Worm (Caenorhabditis elegans) whole organism, late embryonic: Measurements from ENCODE around the gene col-71.

ENCODE experiments used
- C38D4.7 ChIP-seq: fragments of 200-800 bp; sonication (Bioruptor generic); optimal IDR thresholded peaks from 2 replicates; lab custom pipeline; 2018; ENCODE audit warnings: mild to moderate bottlenecking, missing genetic modification characterization, moderate library complexity, missing compliant biosample characterization
- F13H6.1 ChIP-seq: sonication (generic microtip); optimal IDR thresholded peaks from 2 replicates; lab custom pipeline; 2016; ENCODE audit warnings: missing genetic modification characterization, missing compliant biosample characterization
- K09A11.1 ChIP-seq: sonication (generic microtip); optimal IDR thresholded peaks from 2 replicates; lab custom pipeline; 2017; ENCODE audit warnings: antibody characterized with exemption, mild to moderate bottlenecking, missing genetic modification characterization, missing compliant biosample characterization; ENCODE audit not compliant: insufficient read depth
- T23F11.4 ChIP-seq: fragments of 200-800 bp; sonication (Bioruptor generic); optimal IDR thresholded peaks from 2 replicates; lab custom pipeline; 2018; ENCODE audit warnings: mild to moderate bottlenecking, missing genetic modification characterization, missing compliant biosample characterization
- Y22D7AL.16 ChIP-seq: sonication (generic microtip); optimal IDR thresholded peaks from 2 replicates; lab custom pipeline; 2016; ENCODE audit warnings: missing genetic modification characterization, missing compliant biosample characterization
- ahr-1 ChIP-seq: sonication (generic microtip); optimal IDR thresholded peaks from 2 replicates; lab custom pipeline; 2016; ENCODE audit warnings: missing genetic modification characterization, missing compliant biosample characterization
- ceh-14 ChIP-seq: sonication (generic microtip); optimal IDR thresholded peaks from 2 replicates; lab custom pipeline; 2016; ENCODE audit warnings: missing genotype, missing genetic modification characterization, missing compliant biosample characterization
- ceh-18 ChIP-seq: sonication (generic microtip); optimal IDR thresholded peaks from 2 replicates; lab custom pipeline; 2016; ENCODE audit warnings: missing genetic modification characterization, missing compliant biosample characterization
- ceh-2 ChIP-seq: sonication (generic microtip); optimal IDR thresholded peaks from 2 replicates; lab custom pipeline; 2016; ENCODE audit warnings: missing genotype, missing genetic modification characterization, missing compliant biosample characterization
- ceh-22 ChIP-seq: sonication (generic microtip); optimal IDR thresholded peaks from 2 replicates; lab custom pipeline; 2017; ENCODE audit warnings: missing biosample characterization, missing genetic modification characterization
- ceh-30 ChIP-seq: fragments of 150-350 bp; optimal IDR thresholded peaks from 2 replicates; lab custom pipeline; 2014; ENCODE audit warnings: missing biosample characterization, missing genetic modification characterization
- ceh-31 ChIP-seq: sonication (generic microtip); optimal IDR thresholded peaks from 2 replicates; lab custom pipeline; 2016; ENCODE audit warnings: missing genetic modification characterization, missing compliant biosample characterization
- ceh-34 ChIP-seq: sonication (generic microtip); optimal IDR thresholded peaks from 2 replicates; lab custom pipeline; 2016; ENCODE audit warnings: mild to moderate bottlenecking, missing genetic modification characterization, missing compliant biosample characterization
- ceh-45 ChIP-seq: fragments of 200-800 bp; sonication (Bioruptor generic); IDR thresholded peaks from 2 replicates; pipeline ENCODE4 v1.3.6; 2022; ENCODE audit warnings: missing genetic modification reagents, missing genetic modification characterization, missing compliant biosample characterization
- dmd-4 ChIP-seq: sonication (generic microtip); optimal IDR thresholded peaks from 2 replicates; lab custom pipeline; 2016; ENCODE audit warnings: borderline replicate concordance, missing genetic modification characterization, missing compliant biosample characterization
- dve-1 ChIP-seq: sonication (generic microtip); optimal IDR thresholded peaks from 2 replicates; lab custom pipeline; 2017; ENCODE audit warnings: antibody characterized with exemption, mild to moderate bottlenecking, missing genetic modification characterization, missing compliant biosample characterization
- elt-4 ChIP-seq: sonication (generic microtip); optimal IDR thresholded peaks from 2 replicates; lab custom pipeline; 2016; ENCODE audit warnings: missing genetic modification characterization, missing compliant biosample characterization
- ets-4 ChIP-seq: sonication (generic microtip); optimal IDR thresholded peaks from 2 replicates; lab custom pipeline; 2016; ENCODE audit warnings: missing genetic modification characterization, missing compliant biosample characterization
- fkh-6 ChIP-seq: sonication (generic microtip); optimal IDR thresholded peaks from 2 replicates; lab custom pipeline; 2016; ENCODE audit warnings: missing genetic modification characterization, missing compliant biosample characterization
- hlh-15 ChIP-seq: sonication (generic microtip); optimal IDR thresholded peaks from 2 replicates; lab custom pipeline; 2016; ENCODE audit warnings: missing genetic modification characterization, missing compliant biosample characterization
- hlh-30 ChIP-seq: sonication (generic microtip); optimal IDR thresholded peaks from 2 replicates; lab custom pipeline; 2017; ENCODE audit warnings: antibody characterized with exemption, missing genetic modification characterization, missing compliant biosample characterization; ENCODE audit not compliant: insufficient read depth
- lim-6 ChIP-seq: sonication (generic microtip); optimal IDR thresholded peaks from 2 replicates; lab custom pipeline; 2016; ENCODE audit warnings: missing genetic modification characterization, missing compliant biosample characterization
- madf-2 ChIP-seq: sonication (generic microtip); optimal IDR thresholded peaks from 2 replicates; lab custom pipeline; 2017; ENCODE audit warnings: missing genetic modification characterization, missing compliant biosample characterization
- mec-3 ChIP-seq: sonication (generic microtip); optimal IDR thresholded peaks from 2 replicates; lab custom pipeline; 2016; ENCODE audit warnings: borderline replicate concordance, missing genetic modification characterization, missing compliant biosample characterization
- nfya-1 ChIP-seq: sonication (generic microtip); optimal IDR thresholded peaks from 2 replicates; lab custom pipeline; 2017; ENCODE audit warnings: missing genetic modification characterization, mild to moderate bottlenecking, missing compliant biosample characterization, antibody characterized with exemption, moderate library complexity
- nhr-11 ChIP-seq: fragments of 150-350 bp; optimal IDR thresholded peaks from 2 replicates; lab custom pipeline; 2014; ENCODE audit warnings: missing biosample characterization, missing genetic modification characterization
- nhr-232 ChIP-seq: sonication (generic microtip); optimal IDR thresholded peaks from 2 replicates; lab custom pipeline; 2016; ENCODE audit warnings: missing genetic modification characterization, missing compliant biosample characterization
- npax-4 ChIP-seq: sonication (generic microtip); optimal IDR thresholded peaks from 2 replicates; lab custom pipeline; 2016; ENCODE audit warnings: missing genetic modification characterization, missing compliant biosample characterization
- pag-3 ChIP-seq: sonication (generic microtip); optimal IDR thresholded peaks from 2 replicates; lab custom pipeline; 2016; ENCODE audit warnings: missing compliant biosample characterization, missing genetic modification characterization, borderline replicate concordance
- pat-9 ChIP-seq: fragments of 200-800 bp; sonication (Bioruptor generic); optimal IDR thresholded peaks from 2 replicates; lab custom pipeline; 2018; ENCODE audit warnings: mild to moderate bottlenecking, missing genetic modification characterization, moderate library complexity, missing compliant biosample characterization
- pax-1 ChIP-seq: fragments of 150-350 bp; optimal IDR thresholded peaks from 2 replicates; lab custom pipeline; 2014; ENCODE audit warnings: missing biosample characterization, missing genetic modification characterization
- pha-2 ChIP-seq: sonication (generic microtip); optimal IDR thresholded peaks from 2 replicates; lab custom pipeline; 2017; ENCODE audit warnings: mild to moderate bottlenecking, missing genetic modification characterization, missing compliant biosample characterization
- pha-4 ChIP-seq: fragments of 150-350 bp; optimal IDR thresholded peaks from 2 replicates; lab custom pipeline; 2018; ENCODE audit warnings: missing biosample characterization, missing genetic modification reagents, missing genetic modification characterization
- pqm-1 ChIP-seq: sonication (generic microtip); optimal IDR thresholded peaks from 2 replicates; lab custom pipeline; 2016; ENCODE audit warnings: missing genetic modification characterization, missing compliant biosample characterization
- pros-1 ChIP-seq: fragments of 150-350 bp; optimal IDR thresholded peaks from 2 replicates; lab custom pipeline; 2014; ENCODE audit warnings: missing biosample characterization, missing genetic modification reagents, missing genetic modification characterization
- ref-2 ChIP-seq: sonication (generic microtip); optimal IDR thresholded peaks from 2 replicates; lab custom pipeline; 2016; ENCODE audit warnings: missing genetic modification characterization, missing compliant biosample characterization
- rnt-1 ChIP-seq: sonication (generic microtip); optimal IDR thresholded peaks from 2 replicates; lab custom pipeline; 2016; ENCODE audit warnings: missing genetic modification characterization, missing compliant biosample characterization
- sdc-2 ChIP-seq: sonication (generic microtip); optimal IDR thresholded peaks from 2 replicates; lab custom pipeline; 2016; ENCODE audit warnings: missing genotype, missing genetic modification characterization, missing compliant biosample characterization
- sox-2 ChIP-seq: fragments of 200-800 bp; sonication (Bioruptor generic); IDR thresholded peaks from 2 replicates; pipeline ENCODE4 v1.3.6; 2022; ENCODE audit warnings: missing genetic modification reagents, missing genetic modification characterization, missing compliant biosample characterization
- sox-4 ChIP-seq: sonication (generic microtip); optimal IDR thresholded peaks from 2 replicates; lab custom pipeline; 2017; ENCODE audit warnings: mild to moderate bottlenecking, missing genetic modification characterization, inconsistent platforms, missing compliant biosample characterization
- tbx-2 ChIP-seq: sonication (generic microtip); optimal IDR thresholded peaks from 2 replicates; lab custom pipeline; 2016; ENCODE audit warnings: missing genetic modification characterization, missing compliant biosample characterization
- unc-42 ChIP-seq: sonication (generic microtip); optimal IDR thresholded peaks from 2 replicates; lab custom pipeline; 2016; ENCODE audit warnings: missing genotype, missing genetic modification characterization, missing compliant biosample characterization
- zip-5 ChIP-seq: sonication (generic microtip); optimal IDR thresholded peaks from 2 replicates; lab custom pipeline; 2016; ENCODE audit warnings: missing genetic modification characterization, missing compliant biosample characterization
- ztf-16 ChIP-seq: sonication (generic microtip); optimal IDR thresholded peaks from 2 replicates; lab custom pipeline; 2017; ENCODE audit warnings: missing genetic modification characterization, missing compliant biosample characterization

Gene col-71

DNA sequence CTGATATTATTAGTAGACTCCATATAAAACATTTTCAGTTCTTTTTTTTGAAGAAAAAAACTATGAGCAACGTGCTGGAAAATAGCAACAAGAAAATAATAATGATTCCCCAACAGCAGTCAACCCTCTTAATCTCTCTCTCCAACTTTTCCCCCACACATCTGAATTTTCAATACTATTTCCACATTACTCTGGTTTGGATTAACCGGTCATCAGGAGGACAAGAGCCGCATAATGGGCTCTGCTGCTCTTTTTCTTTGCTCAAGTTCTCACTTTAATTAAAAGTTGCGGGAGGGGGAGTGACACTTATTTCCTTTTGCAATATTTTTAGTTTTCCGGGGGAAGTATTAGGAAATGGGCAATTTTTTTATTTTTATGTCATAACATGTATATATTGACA, 25.1 kb upstream of the col-71 start:
- TF ChIP-seq lim-6 (tag; lab: Kevin White, UChicago) (peak; percentile 17), ceh-14 (tag; lab: Kevin White, UChicago) (peak; percentile 67), Y22D7AL.16 (no peak)

ce11 chrII:3524097-3524496, 21.7 kb upstream of the col-71 start, which contains the start of gene col-72:
col-72 (minus strand) TSS chrII:3524197.
- TF ChIP-seq ceh-31 (tag; lab: Kevin White, UChicago) (no peak), C38D4.7 (GFP tag; lab: Kevin White, UChicago) (no peak), rnt-1 (tag; lab: Kevin White, UChicago) (no peak), ceh-45 (no peak), nfya-1 (tag; lab: Kevin White, UChicago) (no peak), fkh-6 (tag; lab: Kevin White, UChicago) (no peak), ceh-14 (tag; lab: Kevin White, UChicago) (no peak), elt-4 (tag; lab: Kevin White, UChicago) (no peak), F13H6.1 (tag; lab: Kevin White, UChicago) (no peak), madf-2 (tag; lab: Kevin White, UChicago) (no peak), Y22D7AL.16 (no peak), sdc-2 (no peak), ztf-16 (tag; lab: Kevin White, UChicago) (no peak), hlh-30 (tag; lab: Kevin White, UChicago) (no peak)

DNA sequence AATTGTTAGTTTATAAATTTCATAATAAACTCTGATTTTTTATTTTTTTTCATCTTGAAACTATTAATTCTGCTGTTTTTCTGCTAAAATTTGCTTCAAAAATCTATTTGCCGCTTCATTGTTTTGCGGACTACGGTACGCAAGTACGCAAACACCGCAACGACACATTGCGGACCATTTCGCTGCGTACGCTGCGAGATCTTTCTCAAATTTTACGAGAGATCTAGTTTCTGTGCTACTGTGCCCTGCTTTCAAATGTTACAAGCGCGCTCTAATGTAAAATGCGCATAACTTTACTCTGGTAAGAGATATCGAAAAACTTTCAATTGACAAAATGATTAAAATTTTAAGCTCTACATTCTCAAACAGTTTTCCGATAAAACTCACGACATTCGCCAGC, 21.2 kb upstream of the col-71 start:
- peak; percentile 41 for TF ChIP-seq ceh-18
- TF ChIP-seq unc-42: peak; percentile 27
- TF ChIP-seq ceh-31 (tag; lab: Kevin White, UChicago): peak; percentile 13
- TF ChIP-seq sox-2 (GFP tag; lab: Robert Waterston, UW): peak; percentile 41; the same call in 1 of the 2 replicates
- peak; percentile 81 for TF ChIP-seq ceh-34 (tag; lab: Kevin White, UChicago)
- TF ChIP-seq nfya-1 (tag; lab: Kevin White, UChicago): peak; percentile 50
- TF ChIP-seq tbx-2 (tag; lab: Kevin White, UChicago): peak; percentile 18

DNA sequence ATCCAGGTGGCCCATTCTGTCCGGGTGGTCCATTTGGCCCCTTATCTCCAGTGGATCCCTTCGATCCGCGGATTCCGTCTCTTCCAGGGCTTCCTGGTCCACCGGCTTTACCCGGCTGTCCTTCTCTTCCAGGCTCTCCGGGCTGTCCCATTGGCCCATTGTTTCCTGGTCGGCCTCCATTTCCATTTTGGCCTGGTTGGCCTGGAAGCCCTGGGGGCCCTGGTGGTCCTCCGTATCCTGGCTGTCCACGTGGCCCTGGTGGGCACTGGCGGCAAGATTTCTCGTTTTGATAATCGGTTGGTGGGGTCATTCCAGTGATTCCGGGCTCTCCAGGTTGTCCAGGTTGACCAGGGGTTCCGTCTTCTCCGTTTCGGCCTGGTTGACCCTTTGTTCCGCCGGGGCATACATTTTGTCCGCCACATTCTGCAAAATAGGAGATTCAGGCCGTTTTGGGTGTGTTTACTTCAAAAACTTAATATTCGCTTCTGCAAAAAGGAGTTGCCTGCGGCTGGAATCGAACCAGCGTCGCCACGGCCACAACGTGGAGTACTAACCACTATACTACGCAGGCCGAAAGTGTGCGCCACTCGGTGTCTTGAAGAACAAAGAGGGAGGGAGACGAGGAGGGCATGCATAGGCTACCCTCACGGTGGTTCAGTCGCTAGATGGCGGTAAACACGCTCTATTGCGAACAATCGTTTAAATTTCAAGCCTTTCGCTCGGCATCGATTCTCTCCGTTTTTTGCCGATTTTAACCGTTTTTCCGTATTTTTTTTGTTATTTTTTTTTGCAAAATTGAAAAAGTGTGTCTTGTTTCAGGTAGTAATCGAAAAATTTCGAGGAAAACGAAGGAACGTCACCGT, 18.8 kb upstream of the col-71 start, which contains the start of gene W09G10.9:
W09G10.9 (plus strand) TSS at position 813 of the 863 bp plus-strand sequence.
- TF ChIP-seq ceh-30 (tag; lab: Kevin White, UChicago): no peak
- TF ChIP-seq elt-4 (tag; lab: Kevin White, UChicago): no peak
- TF ChIP-seq K09A11.1 (tag; lab: Kevin White, UChicago): peak; percentile 26
- TF ChIP-seq pat-9 (tag; lab: Kevin White, UChicago): peak; percentile 73
- no peak for TF ChIP-seq pros-1 (tag; lab: Kevin White, UChicago)
- peak; percentile 70 for TF ChIP-seq dmd-4 (tag; lab: Kevin White, UChicago)
- peak; percentile 59 for TF ChIP-seq ceh-22
- TF ChIP-seq mec-3 (tag; lab: Kevin White, UChicago): no peak
- TF ChIP-seq pha-2 (tag; lab: Kevin White, UChicago): peak; percentile 77
- TF ChIP-seq npax-4 (tag; lab: Kevin White, UChicago): peak; percentile 40
- TF ChIP-seq pag-3: no peak
- TF ChIP-seq F13H6.1 (tag; lab: Kevin White, UChicago): no peak
- peak; percentile 65 for TF ChIP-seq ref-2 (tag; lab: Kevin White, UChicago)
- peak; percentile 66 for TF ChIP-seq fkh-6 (tag; lab: Kevin White, UChicago)
- no peak for TF ChIP-seq ets-4 (tag; lab: Kevin White, UChicago)
- TF ChIP-seq sox-4 (tag; lab: Kevin White, UChicago): peak; percentile 80
- peak; percentile 5 for TF ChIP-seq hlh-30 (tag; lab: Kevin White, UChicago)
- no peak for TF ChIP-seq pha-4 (tag; lab: Kevin White, UChicago)
- peak; percentile 46 for TF ChIP-seq ahr-1 (tag; lab: Kevin White, UChicago)
- TF ChIP-seq pax-1 (tag; lab: Kevin White, UChicago): no peak
- peak; percentile 12 for TF ChIP-seq dve-1 (tag; lab: Kevin White, UChicago)
- peak; percentile 73 for TF ChIP-seq ceh-18
- TF ChIP-seq tbx-2 (tag; lab: Kevin White, UChicago): peak; percentile 80
- TF ChIP-seq ceh-2 (tag; lab: Kevin White, UChicago): peak; percentile 50
- TF ChIP-seq hlh-15 (tag; lab: Kevin White, UChicago): peak; percentile 49
- TF ChIP-seq nhr-11: no peak
- TF ChIP-seq zip-5 (tag; lab: Kevin White, UChicago): peak; percentile 51
- TF ChIP-seq nhr-232 (tag; lab: Kevin White, UChicago): peak; percentile 65
- TF ChIP-seq pqm-1 (tag; lab: Kevin White, UChicago): no peak
- TF ChIP-seq T23F11.4 (GFP tag; lab: Kevin White, UChicago): peak; percentile 56
